Fruit fly (Drosophila melanogaster) whole organism, embryonic: ENCODE measurements around the gene CG10353.

Source experiments
- Abd-B ChIP-seq: fragments of 200-800 bp; sonication (Bioruptor generic); optimal IDR thresholded peaks from 2 replicates; lab custom pipeline; 2018; ENCODE audit warnings: missing biosample characterization, mild to moderate bottlenecking, missing genetic modification characterization, moderate library complexity
- B-H2 ChIP-seq: fragments of 200-800 bp; sonication (Bioruptor generic); optimal IDR thresholded peaks from 2 replicates; lab custom pipeline; 2018; ENCODE audit warnings: missing biosample characterization, mild to moderate bottlenecking, missing genetic modification characterization
- CG10654 ChIP-seq: fragments of 200-800 bp; sonication (Bioruptor generic); optimal IDR thresholded peaks from 2 replicates; lab custom pipeline; 2016; ENCODE audit warnings: missing biosample characterization, missing genetic modification characterization
- CG16863 ChIP-seq: fragments of 200-800 bp; sonication (Bioruptor generic); optimal IDR thresholded peaks from 3 replicates; lab custom pipeline; 2016; ENCODE audit warnings: missing biosample characterization, missing genetic modification characterization
- CG17361 ChIP-seq: fragments of 200-800 bp; sonication (Bioruptor generic); IDR thresholded peaks from 3 replicates; pipeline ENCODE4 v1.3.6; 2022; ENCODE audit warnings: missing biosample characterization, missing genetic modification characterization
- CG17829 ChIP-seq: fragments of 200-800 bp; optimal IDR thresholded peaks from 2 replicates; lab custom pipeline; 2019; ENCODE audit warnings: missing biosample characterization, mild to moderate bottlenecking, missing genetic modification characterization, moderate library complexity
- CG1792 ChIP-seq: fragments of 200-800 bp; sonication (Bioruptor generic); optimal IDR thresholded peaks from 2 replicates; lab custom pipeline; 2016; ENCODE audit warnings: missing biosample characterization, missing genetic modification characterization
- CG18764 ChIP-seq: fragments of 200-800 bp; sonication (Bioruptor generic); optimal IDR thresholded peaks from 3 replicates; lab custom pipeline; 2016; ENCODE audit warnings: missing biosample characterization, missing genetic modification characterization
- CG2875 ChIP-seq: fragments of 200-800 bp; sonication (Bioruptor generic); optimal IDR thresholded peaks from 2 replicates; lab custom pipeline; 2017; ENCODE audit warnings: missing biosample characterization, mild to moderate bottlenecking, missing genetic modification characterization, missing genetic modification reagents
- CG31365 ChIP-seq: fragments of 200-800 bp; sonication (Bioruptor generic); optimal IDR thresholded peaks from 2 replicates; lab custom pipeline; 2018; ENCODE audit warnings: missing biosample characterization, mild to moderate bottlenecking, missing genetic modification characterization
- CG32772 ChIP-seq: fragments of 200-800 bp; sonication (Bioruptor generic); IDR thresholded peaks from 2 replicates; pipeline ENCODE4 v1.3.6; 2022; ENCODE audit warnings: missing biosample characterization, missing genetic modification characterization
- CG34224 ChIP-seq: fragments of 200-800 bp; sonication (Bioruptor generic); IDR thresholded peaks from 3 replicates; pipeline ENCODE4 v1.3.6; 2022; ENCODE audit warnings: missing biosample characterization, missing genetic modification characterization; ENCODE audit not compliant: partially characterized antibody
- CG4282 ChIP-seq: fragments of 200-800 bp; sonication (Bioruptor generic); optimal IDR thresholded peaks from 2 replicates; lab custom pipeline; 2016; ENCODE audit warnings: missing biosample characterization, missing genetic modification characterization
- CG4360 ChIP-seq: fragments of 200-800 bp; sonication (Bioruptor generic); IDR thresholded peaks from 2 replicates; pipeline ENCODE4 v1.3.6; 2022; ENCODE audit warnings: missing biosample characterization, missing genetic modification characterization
- CG4424 ChIP-seq: fragments of 200-800 bp; sonication (Bioruptor generic); optimal IDR thresholded peaks from 3 replicates; lab custom pipeline; 2016; ENCODE audit warnings: missing biosample characterization, missing genetic modification characterization
- CG4820 ChIP-seq: fragments of 200-800 bp; sonication (Bioruptor generic); optimal IDR thresholded peaks from 3 replicates; lab custom pipeline; 2016; ENCODE audit warnings: missing biosample characterization, missing genetic modification characterization
- CG7556 ChIP-seq: fragments of 200-800 bp; sonication (Bioruptor generic); optimal IDR thresholded peaks from 2 replicates; lab custom pipeline; 2017; ENCODE audit warnings: missing biosample characterization, mild to moderate bottlenecking, missing genetic modification characterization
- CG8924 ChIP-seq: fragments of 200-800 bp; optimal IDR thresholded peaks from 3 replicates; lab custom pipeline; 2019; ENCODE audit warnings: missing biosample characterization, mild to moderate bottlenecking, missing genetic modification characterization, moderate library complexity
- CG8944 ChIP-seq: fragments of 200-800 bp; sonication (Bioruptor generic); optimal IDR thresholded peaks from 3 replicates; lab custom pipeline; 2016; ENCODE audit warnings: missing biosample characterization, missing genetic modification characterization
- Dref ChIP-seq: fragments of 200-800 bp; sonication (Bioruptor generic); IDR thresholded peaks from 2 replicates; pipeline ENCODE4 v1.3.6; 2022; ENCODE audit warnings: missing biosample characterization, missing genetic modification characterization
- HHEX ChIP-seq: fragments of 200-800 bp; sonication (Bioruptor generic); optimal IDR thresholded peaks from 3 replicates; lab custom pipeline; 2017; ENCODE audit warnings: missing biosample characterization, mild to moderate bottlenecking, missing genetic modification characterization, missing genetic modification reagents
- Hmx ChIP-seq: fragments of 200-800 bp; sonication (Bioruptor generic); optimal IDR thresholded peaks from 2 replicates; lab custom pipeline; 2016; ENCODE audit warnings: missing biosample characterization, missing genetic modification characterization
- Hr78 ChIP-seq, 2 experiments: fragments of 200-800 bp in 1 of 2; fragments of >200 bp in 1 of 2; sonication (Bioruptor generic) in 1 of 2; optimal IDR thresholded peaks; 2 replicates each; lab custom pipeline; 2017 to 2019; ENCODE audit warnings: missing biosample characterization in 2 of 2, missing genetic modification characterization in 2 of 2, mild to moderate bottlenecking in 1 of 2, moderate library complexity in 1 of 2
- Lpt ChIP-seq: fragments of >200 bp; optimal IDR thresholded peaks from 2 replicates; lab custom pipeline; 2018; ENCODE audit warnings: missing biosample characterization, missing genetic modification characterization
- MBD-R2 ChIP-seq: fragments of 200-800 bp; sonication (Bioruptor generic); IDR thresholded peaks from 2 replicates; pipeline ENCODE4 v1.3.6; 2022; ENCODE audit warnings: missing biosample characterization, missing genetic modification characterization
- Sox102F ChIP-seq: fragments of 200-800 bp; sonication (Bioruptor generic); optimal IDR thresholded peaks from 2 replicates; lab custom pipeline; 2018; ENCODE audit warnings: missing biosample characterization, mild to moderate bottlenecking, missing genetic modification characterization, moderate library complexity
- Sry-β ChIP-seq: fragments of 200-800 bp; sonication (Bioruptor generic); optimal IDR thresholded peaks from 2 replicates; lab custom pipeline; 2018; ENCODE audit warnings: missing biosample characterization, mild to moderate bottlenecking, missing genetic modification characterization, moderate library complexity
- ap ChIP-seq: fragments of 200-800 bp; sonication (Bioruptor generic); IDR thresholded peaks from 2 replicates; pipeline ENCODE4 v1.3.6; 2022; ENCODE audit warnings: missing biosample characterization, missing genetic modification characterization
- ash1 ChIP-seq: fragments of 200-800 bp; sonication (Bioruptor generic); optimal IDR thresholded peaks from 2 replicates; lab custom pipeline; 2018; ENCODE audit warnings: missing biosample characterization, mild to moderate bottlenecking, missing genetic modification characterization
- bab2 ChIP-seq: fragments of 200-800 bp; sonication (Bioruptor generic); optimal IDR thresholded peaks from 2 replicates; lab custom pipeline; 2016; ENCODE audit warnings: missing biosample characterization, missing genetic modification characterization
- bcd ChIP-seq: fragments of 200-800 bp; sonication (Bioruptor generic); optimal IDR thresholded peaks from 2 replicates; lab custom pipeline; 2017; ENCODE audit warnings: missing biosample characterization, mild to moderate bottlenecking, missing genetic modification characterization
- bowl ChIP-seq: fragments of 200-800 bp; sonication (Bioruptor generic); IDR thresholded peaks from 2 replicates; pipeline ENCODE4 v1.3.6; 2022; ENCODE audit warnings: missing biosample characterization, missing genetic modification characterization
- bsh ChIP-seq, 2 experiments: fragments of 200-800 bp; sonication (Bioruptor generic); optimal IDR thresholded peaks; 2 replicates each; lab custom pipeline; 2017 to 2018; ENCODE audit warnings: mild to moderate bottlenecking in 2 of 2, missing biosample characterization in 2 of 2, missing genetic modification characterization in 2 of 2, moderate library complexity in 1 of 2
- cg ChIP-seq: fragments of 200-800 bp; sonication (Bioruptor generic); optimal IDR thresholded peaks from 3 replicates; lab custom pipeline; 2019; ENCODE audit warnings: missing biosample characterization, mild to moderate bottlenecking, missing genetic modification characterization, moderate library complexity
- ci ChIP-seq: fragments of 200-800 bp; sonication (Bioruptor generic); IDR thresholded peaks from 3 replicates; pipeline ENCODE4 v1.3.6; 2022; ENCODE audit warnings: missing biosample characterization, missing genetic modification characterization
- corto ChIP-seq: fragments of 200-800 bp; sonication (Bioruptor generic); optimal IDR thresholded peaks from 2 replicates; lab custom pipeline; 2016; ENCODE audit warnings: missing biosample characterization, mild to moderate bottlenecking, missing genetic modification characterization, moderate library complexity
- croc ChIP-seq: fragments of 200-800 bp; sonication (Bioruptor generic); conservative IDR thresholded peaks from 3 replicates; pipeline ENCODE4 v1.3.6; 2022; ENCODE audit warnings: missing biosample characterization, missing genetic modification characterization
- crol ChIP-seq: fragments of 200-800 bp; sonication (Bioruptor generic); IDR thresholded peaks from 2 replicates; pipeline ENCODE4 v1.3.6; 2022; ENCODE audit warnings: missing biosample characterization, missing genetic modification characterization
- danr ChIP-seq: fragments of 200-800 bp; sonication (Bioruptor generic); IDR thresholded peaks from 2 replicates; pipeline ENCODE4 v1.3.6; 2022; ENCODE audit warnings: missing biosample characterization, missing genetic modification characterization
- dmrt99B ChIP-seq: fragments of 200-800 bp; sonication (Bioruptor generic); optimal IDR thresholded peaks from 2 replicates; lab custom pipeline; 2018; ENCODE audit warnings: missing biosample characterization, mild to moderate bottlenecking, missing genetic modification characterization, moderate library complexity
- ems ChIP-seq: fragments of 200-800 bp; sonication (Bioruptor generic); optimal IDR thresholded peaks from 3 replicates; lab custom pipeline; 2016; ENCODE audit warnings: missing biosample characterization, missing genetic modification characterization
- ewg ChIP-seq: fragments of 200-800 bp; sonication (Bioruptor generic); optimal IDR thresholded peaks from 3 replicates; lab custom pipeline; 2017; ENCODE audit warnings: mild to moderate bottlenecking, missing biosample characterization, missing genetic modification reagents, missing genetic modification characterization
- fru ChIP-seq: fragments of >200 bp; optimal IDR thresholded peaks from 2 replicates; lab custom pipeline; 2017
- mirr ChIP-seq: fragments of 200-800 bp; sonication (Bioruptor generic); optimal IDR thresholded peaks from 3 replicates; lab custom pipeline; 2018; ENCODE audit warnings: missing biosample characterization, mild to moderate bottlenecking, missing genetic modification characterization
- nmo ChIP-seq: fragments of 200-800 bp; sonication (Bioruptor generic); optimal IDR thresholded peaks from 2 replicates; lab custom pipeline; 2018; ENCODE audit warnings: missing biosample characterization, mild to moderate bottlenecking, missing genetic modification characterization, moderate library complexity
- onecut ChIP-seq: fragments of 200-800 bp; sonication (Bioruptor generic); IDR thresholded peaks from 2 replicates; pipeline ENCODE4 v1.3.6; 2022; ENCODE audit warnings: missing biosample characterization, missing genetic modification characterization
- sim ChIP-seq: fragments of 200-800 bp; sonication (Bioruptor generic); IDR thresholded peaks from 2 replicates; pipeline ENCODE4 v1.3.6; 2022; ENCODE audit warnings: missing biosample characterization, missing genetic modification characterization
- sna ChIP-seq: fragments of 200-800 bp; sonication (Bioruptor generic); IDR thresholded peaks from 2 replicates; pipeline ENCODE4 v1.3.6; 2022; ENCODE audit warnings: missing biosample characterization, missing genetic modification characterization; ENCODE audit not compliant: partially characterized antibody
- tll ChIP-seq, 2 experiments: fragments of 200-800 bp in 1 of 2; fragments of >200 bp in 1 of 2; sonication (Bioruptor generic) in 1 of 2; optimal IDR thresholded peaks; 2 replicates each; lab custom pipeline; 2017 to 2019; ENCODE audit warnings: missing biosample characterization in 2 of 2, missing genetic modification characterization in 2 of 2, mild to moderate bottlenecking in 1 of 2, moderate library complexity in 1 of 2
- tna ChIP-seq: fragments of 200-800 bp; sonication (Bioruptor generic); IDR thresholded peaks from 2 replicates; pipeline ENCODE4 v1.3.6; 2022; ENCODE audit warnings: missing biosample characterization, missing genetic modification characterization; ENCODE audit not compliant: partially characterized antibody
- wdn ChIP-seq: fragments of 200-800 bp; sonication (Bioruptor generic); IDR thresholded peaks from 2 replicates; pipeline ENCODE4 v1.3.6; 2022; ENCODE audit warnings: missing biosample characterization, missing genetic modification characterization

The CG10353 gene

dm6 chrX:11905144-11905543 lies 18.2 kb upstream of the CG10353 start, which contains the start of gene Upf1 (continued):
- TF ChIP-seq sna (GFP tag; lab: Robert Waterston, UW) (peak; percentile 82), CG4360 (GFP tag; lab: Robert Waterston, UW) (no peak), fru (lab: Kevin White, UChicago) (no peak), CG4282 (GFP tag; lab: Kevin White, UChicago) (no peak), bab2 (GFP tag; lab: Kevin White, UChicago) (no peak), sim (GFP tag; lab: Robert Waterston, UW) (no peak), crol (GFP tag; lab: Robert Waterston, UW) (no peak), tna (GFP tag; lab: Robert Waterston, UW) (peak; percentile 74), bsh (GFP tag; optimal IDR thresholded peaks at IDR 0.05; lab: Kevin White, UChicago) (no peak), ci (GFP tag; lab: Robert Waterston, UW) (no peak), ap (no peak), CG8944 (GFP tag; lab: Kevin White, UChicago) (no peak), Dref (GFP tag; lab: Robert Waterston, UW) (peak; percentile 81), Hmx (GFP tag; lab: Kevin White, UChicago) (no peak), Abd-B (GFP tag; lab: Kevin White, UChicago) (peak; percentile 8), cg (GFP tag; lab: Kevin White, UChicago) (no peak), onecut (GFP tag; lab: Robert Waterston, UW) (no peak), ems (GFP tag; lab: Kevin White, UChicago) (no peak), CG31365 (tag; lab: Kevin White, UChicago) (no peak), bowl (GFP tag; lab: Robert Waterston, UW) (no peak), CG2875 (GFP tag; lab: Kevin White, UChicago) (no peak), CG4820 (GFP tag; lab: Kevin White, UChicago) (no peak), dmrt99B (tag; lab: Kevin White, UChicago) (no peak), CG17361 (GFP tag; lab: Robert Waterston, UW) (no peak), tll (GFP tag; optimal IDR thresholded peaks at IDR 0.05; lab: Kevin White, UChicago) (no peak), mirr (GFP tag; lab: Kevin White, UChicago) (no peak), CG18764 (GFP tag; lab: Kevin White, UChicago) (no peak), danr (GFP tag; lab: Robert Waterston, UW) (no peak), nmo (GFP tag; lab: Kevin White, UChicago) (no peak), CG4424 (GFP tag; lab: Kevin White, UChicago) (peak; percentile 4), CG1792 (no peak), B-H2 (no peak), Hr78 (GFP tag; optimal IDR thresholded peaks at IDR 0.05; lab: Kevin White, UChicago) (no peak), bcd (GFP tag; lab: Kevin White, UChicago) (no peak), Sry-β (peak; percentile 80), ewg (GFP tag; lab: Kevin White, UChicago) (no peak), corto (GFP tag; lab: Kevin White, UChicago) (no peak), ash1 (GFP tag; lab: Kevin White, UChicago) (no peak), croc (no peak), MBD-R2 (GFP tag; lab: Robert Waterston, UW) (peak; percentile 78), CG16863 (no peak), CG17829 (tag; lab: Kevin White, UChicago) (no peak), CG34224 (GFP tag; lab: Robert Waterston, UW) (peak; percentile 87), CG32772 (GFP tag; lab: Robert Waterston, UW) (no peak), CG7556 (GFP tag; lab: Kevin White, UChicago) (no peak), CG10654 (GFP tag; lab: Kevin White, UChicago) (no peak), wdn (GFP tag; lab: Robert Waterston, UW) (no peak), CG8924 (peak; percentile 10), HHEX (GFP tag; lab: Kevin White, UChicago) (no peak), Sox102F (GFP tag; lab: Kevin White, UChicago) (no peak), Lpt (GFP tag; lab: Kevin White, UChicago) (no peak)
